Worm (Caenorhabditis elegans) whole organism, L3 larva: Measurements from ENCODE around the gene sri-4.

Experiments
- R02D3.7 ChIP-seq: fragments of 150-350 bp; optimal IDR thresholded peaks from 2 replicates; lab custom pipeline; 2014; ENCODE audit warnings: missing biosample characterization, missing genetic modification characterization
- ZK546.5 ChIP-seq: sonication (generic microtip); optimal IDR thresholded peaks from 2 replicates; lab custom pipeline; 2017; ENCODE audit warnings: missing biosample characterization, missing genetic modification characterization
- aly-2 ChIP-seq: fragments of 150-350 bp; optimal IDR thresholded peaks from 2 replicates; lab custom pipeline; 2014; ENCODE audit warnings: missing biosample characterization, missing genetic modification characterization
- ceh-28 ChIP-seq: fragments of 150-350 bp; optimal IDR thresholded peaks from 2 replicates; lab custom pipeline; 2014; ENCODE audit warnings: missing biosample characterization, missing genetic modification reagents, missing genetic modification characterization
- ceh-82 ChIP-seq: fragments of 150-350 bp; optimal IDR thresholded peaks from 2 replicates; lab custom pipeline; 2014; ENCODE audit warnings: missing biosample characterization, missing genetic modification characterization
- ceh-9 ChIP-seq: sonication (generic microtip); optimal IDR thresholded peaks from 2 replicates; lab custom pipeline; 2018; ENCODE audit warnings: missing biosample characterization, missing genetic modification characterization
- daf-12 ChIP-seq: fragments of 150-350 bp; optimal IDR thresholded peaks from 2 replicates; lab custom pipeline; 2014; ENCODE audit warnings: missing biosample characterization, missing genetic modification reagents, missing genetic modification characterization
- egl-27 ChIP-seq: sonication (generic microtip); optimal IDR thresholded peaks from 4 replicates; lab custom pipeline; 2017; ENCODE audit warnings: missing biosample characterization, missing genetic modification reagents, missing genetic modification characterization
- egl-5 ChIP-seq: fragments of 150-350 bp; optimal IDR thresholded peaks from 2 replicates; lab custom pipeline; 2017; ENCODE audit warnings: missing biosample characterization, missing genetic modification reagents, missing genetic modification characterization, inconsistent platforms
- elt-1 ChIP-seq: fragments of 150-350 bp; optimal IDR thresholded peaks from 2 replicates; lab custom pipeline; 2014; ENCODE audit warnings: missing biosample characterization, missing genetic modification characterization
- elt-2 ChIP-seq: sonication (generic microtip); optimal IDR thresholded peaks from 2 replicates; lab custom pipeline; 2016; ENCODE audit warnings: missing genetic modification reagents, mild to moderate bottlenecking, missing genetic modification characterization, missing compliant biosample characterization
- fkh-10 ChIP-seq: sonication (generic microtip); optimal IDR thresholded peaks from 2 replicates; lab custom pipeline; 2017; ENCODE audit warnings: missing biosample characterization, missing genetic modification reagents, missing genetic modification characterization
- fkh-2 ChIP-seq: fragments of 150-350 bp; optimal IDR thresholded peaks from 2 replicates; lab custom pipeline; 2014; ENCODE audit warnings: missing biosample characterization, missing genetic modification reagents, missing genetic modification characterization
- hmg-11 ChIP-seq: sonication (generic microtip); optimal IDR thresholded peaks from 2 replicates; lab custom pipeline; 2016; ENCODE audit warnings: missing genetic modification characterization, missing compliant biosample characterization
- jun-1 ChIP-seq: fragments of 150-350 bp; optimal IDR thresholded peaks from 2 replicates; lab custom pipeline; 2014; ENCODE audit warnings: missing biosample characterization, missing genetic modification reagents, missing genetic modification characterization
- lin-15B ChIP-seq: fragments of 150-350 bp; optimal IDR thresholded peaks from 2 replicates; lab custom pipeline; 2014; ENCODE audit warnings: missing biosample characterization, missing genetic modification characterization
- lin-39 ChIP-seq: fragments of 150-350 bp; optimal IDR thresholded peaks from 2 replicates; lab custom pipeline; 2018; ENCODE audit warnings: missing biosample characterization, missing genetic modification reagents, missing genetic modification characterization
- lsy-12 ChIP-seq: sonication (generic microtip); optimal IDR thresholded peaks from 2 replicates; lab custom pipeline; 2016; ENCODE audit warnings: mild to moderate bottlenecking, missing genetic modification characterization, missing compliant biosample characterization
- mml-1 ChIP-seq: fragments of 150-350 bp; sonication (generic microtip); optimal IDR thresholded peaks from 3 replicates; lab custom pipeline; 2014; ENCODE audit warnings: missing biosample characterization, missing genetic modification characterization
- nfya-1 ChIP-seq: sonication (generic microtip); optimal IDR thresholded peaks from 2 replicates; lab custom pipeline; 2017; ENCODE audit warnings: missing genetic modification characterization, mild to moderate bottlenecking, missing compliant biosample characterization, antibody characterized with exemption, moderate library complexity; ENCODE audit not compliant: insufficient read depth
- nhr-11 ChIP-seq: fragments of 150-350 bp; optimal IDR thresholded peaks from 2 replicates; lab custom pipeline; 2014; ENCODE audit warnings: missing biosample characterization, missing genetic modification characterization
- nhr-12 ChIP-seq: fragments of 150-350 bp; optimal IDR thresholded peaks from 2 replicates; lab custom pipeline; 2014; ENCODE audit warnings: missing biosample characterization, missing genetic modification characterization
- nhr-23 ChIP-seq: fragments of 150-350 bp; optimal IDR thresholded peaks from 2 replicates; lab custom pipeline; 2014; ENCODE audit warnings: missing biosample characterization, missing genetic modification reagents, missing genetic modification characterization
- nhr-25 ChIP-seq: sonication (generic microtip); optimal IDR thresholded peaks from 2 replicates; lab custom pipeline; 2017; ENCODE audit warnings: missing biosample characterization, missing genetic modification characterization
- nhr-67 ChIP-seq: fragments of 150-350 bp; optimal IDR thresholded peaks from 2 replicates; lab custom pipeline; 2014; ENCODE audit warnings: missing biosample characterization, missing genetic modification characterization
- nhr-76 ChIP-seq: fragments of 150-350 bp; sonication (generic microtip); optimal IDR thresholded peaks from 5 replicates; lab custom pipeline; 2014; ENCODE audit warnings: missing biosample characterization, missing genetic modification characterization
- nhr-77 ChIP-seq: fragments of 150-350 bp; optimal IDR thresholded peaks from 2 replicates; lab custom pipeline; 2014; ENCODE audit warnings: missing biosample characterization, missing genetic modification characterization
- pha-4 ChIP-seq: fragments of 150-350 bp; optimal IDR thresholded peaks from 2 replicates; lab custom pipeline; 2014; ENCODE audit warnings: missing biosample characterization, missing genetic modification reagents, missing genetic modification characterization
- pqm-1 ChIP-seq: fragments of 150-350 bp; optimal IDR thresholded peaks from 2 replicates; lab custom pipeline; 2017; ENCODE audit warnings: missing biosample characterization, missing genetic modification characterization, inconsistent platforms
- skn-1 ChIP-seq: fragments of 150-350 bp; optimal IDR thresholded peaks from 2 replicates; lab custom pipeline; 2014; ENCODE audit warnings: missing biosample characterization, missing genetic modification characterization
- tbx-2 ChIP-seq: sonication (generic microtip); optimal IDR thresholded peaks from 2 replicates; lab custom pipeline; 2016; ENCODE audit warnings: mild to moderate bottlenecking, missing genetic modification characterization, missing compliant biosample characterization
- unc-39 ChIP-seq: sonication (generic microtip); optimal IDR thresholded peaks from 4 replicates; lab custom pipeline; 2017; ENCODE audit warnings: missing biosample characterization, missing genetic modification characterization
- unc-62 ChIP-seq: fragments of 150-350 bp; sonication (generic microtip); optimal IDR thresholded peaks from 4 replicates; lab custom pipeline; 2014; ENCODE audit warnings: missing biosample characterization, missing genetic modification reagents, missing genetic modification characterization
- zag-1 ChIP-seq: fragments of 150-350 bp; optimal IDR thresholded peaks from 2 replicates; lab custom pipeline; 2014; ENCODE audit warnings: missing biosample characterization, missing genetic modification characterization
- ztf-11 ChIP-seq: fragments of 150-350 bp; optimal IDR thresholded peaks from 2 replicates; lab custom pipeline; 2014; ENCODE audit warnings: missing biosample characterization, missing genetic modification characterization
- ztf-4 ChIP-seq: fragments of 150-350 bp; optimal IDR thresholded peaks from 2 replicates; lab custom pipeline; 2014; ENCODE audit warnings: missing biosample characterization, missing genetic modification characterization

Gene sri-4

ce11 chrV:736171-736570 is 12.0 kb upstream of the sri-4 start, which contains the start of gene srj-25:
Gene srj-25 (minus strand): TSS chrV:736271.
- no peak for TF ChIP-seq nfya-1 (tag; lab: Kevin White, UChicago)
- no peak for TF ChIP-seq lin-15B (tag; lab: Kevin White, UChicago)
- TF ChIP-seq ceh-28 (tag; lab: Kevin White, UChicago) = no peak
- TF ChIP-seq egl-5 = no peak
- no peak for TF ChIP-seq daf-12 (tag; lab: Kevin White, UChicago)
- TF ChIP-seq nhr-77 = no peak
- no peak for TF ChIP-seq jun-1
- no peak for TF ChIP-seq unc-62 (GFP tag; lab: Kevin White, UChicago)
- no peak for TF ChIP-seq pha-4 (tag; lab: Kevin White, UChicago)
- TF ChIP-seq fkh-2 (tag; lab: Kevin White, UChicago) = no peak
- no peak for TF ChIP-seq unc-39 (tag; lab: Kevin White, UChicago)
- TF ChIP-seq elt-1 = no peak
- no peak for TF ChIP-seq lsy-12 (tag; lab: Kevin White, UChicago)
- no peak for TF ChIP-seq elt-2
- TF ChIP-seq skn-1 (tag; lab: Kevin White, UChicago) = no peak
- no peak for TF ChIP-seq nhr-76
- TF ChIP-seq nhr-25 (tag; lab: Kevin White, UChicago) = no peak
- no peak for TF ChIP-seq nhr-67 (tag; lab: Kevin White, UChicago)
- no peak for TF ChIP-seq ceh-9 (tag; lab: Kevin White, UChicago)
- no peak for TF ChIP-seq tbx-2 (tag; lab: Kevin White, UChicago)

ce11 chrV:738770-739169 is 9.4 kb upstream of the sri-4 start, which contains the start of gene srj-24:
Gene srj-24 (minus strand): TSS chrV:738870.
- TF ChIP-seq unc-39 (tag; lab: Kevin White, UChicago) = no peak
- TF ChIP-seq skn-1 (tag; lab: Kevin White, UChicago) = no peak

- TF ChIP-seq mml-1 (tag; lab: Kevin White, UChicago) = no peak
- TF ChIP-seq jun-1 = no peak
- no peak for TF ChIP-seq zag-1 (tag; lab: Kevin White, UChicago)
- no peak for TF ChIP-seq egl-27 (tag; lab: Kevin White, UChicago)
- no peak for TF ChIP-seq skn-1 (tag; lab: Kevin White, UChicago)
Measured at ce11 chrV:741820-742219, 6.3 kb upstream of the sri-4 start, which contains the start of gene C05E4.7. Gene C05E4.7 (plus strand): TSS chrV:742120.

- no peak for TF ChIP-seq tbx-2 (tag; lab: Kevin White, UChicago)
- TF ChIP-seq pha-4 (tag; lab: Kevin White, UChicago) = no peak
- no peak for TF ChIP-seq fkh-2 (tag; lab: Kevin White, UChicago)
- no peak for TF ChIP-seq nfya-1 (tag; lab: Kevin White, UChicago)
- no peak for TF ChIP-seq daf-12 (tag; lab: Kevin White, UChicago)
- TF ChIP-seq nhr-11 (tag; lab: Kevin White, UChicago) = no peak
- no peak for TF ChIP-seq hmg-11
- no peak for TF ChIP-seq nhr-25 (tag; lab: Kevin White, UChicago)
- TF ChIP-seq egl-5 = no peak
- TF ChIP-seq jun-1 = no peak
- no peak for TF ChIP-seq elt-1
- no peak for TF ChIP-seq ZK546.5
- TF ChIP-seq ceh-82 (tag; lab: Kevin White, UChicago) = no peak
Measured at ce11 chrV:743348-743747, 4.8 kb upstream of the sri-4 start, which contains the start of gene str-134. Gene str-134 (plus strand): TSS chrV:743648.

- TF ChIP-seq R02D3.7 (tag; lab: Kevin White, UChicago) (no peak), unc-62 (GFP tag; lab: Kevin White, UChicago) (no peak), nhr-23 (tag; lab: Kevin White, UChicago) (no peak)
Measured at ce11 chrV:752679-753333, 4.7 kb downstream of the sri-4 start, which contains the start of the genes str-262 and srp-1. Gene str-262 (minus strand): TSS chrV:752779. Gene srp-1 (plus strand): TSS chrV:753283.

- TF ChIP-seq nhr-25 (tag; lab: Kevin White, UChicago) (no peak), aly-2 (tag; lab: Kevin White, UChicago) (no peak), ceh-28 (tag; lab: Kevin White, UChicago) (no peak), ztf-4 (tag; lab: Kevin White, UChicago) (no peak), nhr-12 (no peak), fkh-10 (GFP tag; lab: Kevin White, UChicago) (no peak), zag-1 (tag; lab: Kevin White, UChicago) (no peak), egl-5 (no peak), nfya-1 (tag; lab: Kevin White, UChicago) (no peak), egl-27 (tag; lab: Kevin White, UChicago) (no peak), daf-12 (tag; lab: Kevin White, UChicago) (no peak), ztf-11 (no peak), pqm-1 (tag; lab: Kevin White, UChicago) (no peak), nhr-67 (tag; lab: Kevin White, UChicago) (no peak), mml-1 (tag; lab: Kevin White, UChicago) (no peak), ZK546.5 (no peak), nhr-23 (tag; lab: Kevin White, UChicago) (no peak), lin-39 (tag; lab: Kevin White, UChicago) (no peak), fkh-2 (tag; lab: Kevin White, UChicago) (no peak)
Measured at ce11 chrV:756169-756568, 8.0 kb downstream of the sri-4 start, which contains the start of gene str-20. Gene str-20 (plus strand): TSS chrV:756469.
